Worm (Caenorhabditis elegans) whole organism, L1 larva: Measurements from ENCODE around the gene F41H10.5.

Experiments
- C04F5.9 ChIP-seq: sonication (generic microtip); optimal IDR thresholded peaks from 2 replicates; lab custom pipeline; 2016; ENCODE audit warnings: missing genetic modification characterization, missing compliant biosample characterization
- F16B12.6 ChIP-seq: fragments of 150-350 bp; optimal IDR thresholded peaks from 2 replicates; lab custom pipeline; 2014; ENCODE audit warnings: missing biosample characterization, missing genetic modification characterization
- alr-1 ChIP-seq: fragments of 200-800 bp; sonication (Bioruptor generic); optimal IDR thresholded peaks from 2 replicates; lab custom pipeline; 2018; ENCODE audit warnings: borderline replicate concordance, mild to moderate bottlenecking, missing genetic modification characterization, missing compliant biosample characterization
- aly-2 ChIP-seq: fragments of 150-350 bp; optimal IDR thresholded peaks from 2 replicates; lab custom pipeline; 2014; ENCODE audit warnings: missing biosample characterization, missing genetic modification characterization
- ceh-63 ChIP-seq: fragments of 200-800 bp; sonication (Bioruptor generic); optimal IDR thresholded peaks from 2 replicates; lab custom pipeline; 2018; ENCODE audit warnings: mild to moderate bottlenecking, missing genetic modification characterization, missing compliant biosample characterization
- ceh-82 ChIP-seq, 3 experiments: fragments of 150-350 bp in 1 of 3; sonication (generic microtip) in 2 of 3; optimal IDR thresholded peaks; 2 replicates each; lab custom pipeline; 2014 to 2017; ENCODE audit warnings: missing biosample characterization in 3 of 3, missing genetic modification characterization in 3 of 3
- ceh-88 ChIP-seq: fragments of 200-800 bp; sonication (Bioruptor generic); IDR thresholded peaks from 2 replicates; pipeline ENCODE4 v1.3.6; 2022; ENCODE audit warnings: missing genetic modification characterization, missing compliant biosample characterization
- efl-1 ChIP-seq, 4 experiments: fragments of 150-350 bp; optimal IDR thresholded peaks in 3 of 4; peaks in 1 of 4; 1 replicate in 1 of 4; 2 replicates in 3 of 4; lab custom pipeline; 2014; ENCODE audit warnings: missing biosample characterization in 2 of 4, missing genetic modification characterization in 2 of 4, missing genetic modification reagents in 2 of 4
- efl-3 ChIP-seq: fragments of 200-800 bp; sonication (Bioruptor generic); optimal IDR thresholded peaks from 2 replicates; lab custom pipeline; 2018; ENCODE audit warnings: mild to moderate bottlenecking, missing genetic modification characterization, missing compliant biosample characterization
- egl-13 ChIP-seq: sonication (generic microtip); optimal IDR thresholded peaks from 2 replicates; lab custom pipeline; 2016; ENCODE audit warnings: missing genotype, missing genetic modification reagents, missing genetic modification characterization, missing compliant biosample characterization
- egl-27 ChIP-seq, 2 experiments: fragments of 150-350 bp in 1 of 2; sonication (generic microtip); optimal IDR thresholded peaks; 3 replicates each; lab custom pipeline; 2017 to 2018; ENCODE audit warnings: missing biosample characterization in 2 of 2, missing genetic modification characterization in 2 of 2, missing genetic modification reagents in 2 of 2
- elt-2 ChIP-seq: sonication (generic microtip); optimal IDR thresholded peaks from 2 replicates; lab custom pipeline; 2016; ENCODE audit warnings: missing genetic modification characterization, mild to moderate bottlenecking, inconsistent platforms, missing compliant biosample characterization, missing genetic modification reagents
- elt-3 ChIP-seq, 6 experiments: fragments of 150-350 bp in 1 of 6; sonication (generic microtip); optimal IDR thresholded peaks; 2 replicates each; lab custom pipeline; 2017 to 2018; ENCODE audit warnings: missing biosample characterization in 6 of 6, missing genetic modification characterization in 6 of 6, inconsistent platforms in 1 of 6
- fkh-8 ChIP-seq: sonication (generic microtip); optimal IDR thresholded peaks from 2 replicates; lab custom pipeline; 2016; ENCODE audit warnings: mild to moderate bottlenecking, missing genetic modification characterization, missing compliant biosample characterization
- fos-1 ChIP-seq: fragments of 150-350 bp; optimal IDR thresholded peaks from 2 replicates; lab custom pipeline; 2014; ENCODE audit warnings: missing biosample characterization, missing genetic modification characterization
- grh-1 ChIP-seq: fragments of 200-800 bp; sonication (Bioruptor generic); IDR thresholded peaks from 2 replicates; pipeline ENCODE4 v1.3.6; 2022; ENCODE audit warnings: missing genetic modification reagents, missing genetic modification characterization, missing compliant biosample characterization
- hlh-17 ChIP-seq: fragments of 200-800 bp; sonication (Bioruptor generic); optimal IDR thresholded peaks from 2 replicates; lab custom pipeline; 2018; ENCODE audit warnings: missing genetic modification characterization, mild to moderate bottlenecking, missing compliant biosample characterization, moderate library complexity, borderline replicate concordance
- irx-1 ChIP-seq: sonication (generic microtip); optimal IDR thresholded peaks from 2 replicates; lab custom pipeline; 2016; ENCODE audit warnings: missing genetic modification characterization, missing compliant biosample characterization
- isw-1 ChIP-seq: fragments of 200-800 bp; sonication (Bioruptor generic); IDR thresholded peaks from 2 replicates; pipeline ENCODE4 v1.3.6; 2022; ENCODE audit warnings: missing genetic modification characterization, missing compliant biosample characterization
- lin-13 ChIP-seq: fragments of 150-350 bp; optimal IDR thresholded peaks from 2 replicates; lab custom pipeline; 2014; ENCODE audit warnings: missing biosample characterization, missing genetic modification reagents, missing genetic modification characterization
- lin-14 ChIP-seq: fragments of 200-800 bp; sonication (Bioruptor generic); optimal IDR thresholded peaks from 2 replicates; lab custom pipeline; 2018; ENCODE audit warnings: mild to moderate bottlenecking, missing genetic modification characterization, moderate library complexity, missing compliant biosample characterization
- lin-35 ChIP-seq, 2 experiments: fragments of 150-350 bp; optimal IDR thresholded peaks; 2 replicates each; lab custom pipeline; 2014; ENCODE audit warnings: missing biosample characterization in 2 of 2, missing genetic modification characterization in 2 of 2, missing genetic modification reagents in 2 of 2
- nhr-12 ChIP-seq: sonication (generic microtip); optimal IDR thresholded peaks from 2 replicates; lab custom pipeline; 2017; ENCODE audit warnings: missing biosample characterization, missing genetic modification characterization
- nhr-19 ChIP-seq: fragments of 200-800 bp; sonication (Bioruptor generic); conservative IDR thresholded peaks from 2 replicates; pipeline ENCODE4 v1.3.6; 2022; ENCODE audit warnings: missing genetic modification characterization, missing compliant biosample characterization
- nhr-76 ChIP-seq: sonication (generic microtip); optimal IDR thresholded peaks from 2 replicates; lab custom pipeline; 2017; ENCODE audit warnings: missing biosample characterization, missing genetic modification characterization
- nhr-77 ChIP-seq: fragments of 150-350 bp; optimal IDR thresholded peaks from 2 replicates; lab custom pipeline; 2014; ENCODE audit warnings: missing biosample characterization, missing genetic modification characterization
- nhr-84 ChIP-seq: sonication (generic microtip); optimal IDR thresholded peaks from 2 replicates; lab custom pipeline; 2017; ENCODE audit warnings: missing biosample characterization, missing genetic modification characterization
- nhr-85 ChIP-seq: sonication (generic microtip); peaks from one replicate; lab custom pipeline; 2016; ENCODE audit warnings: missing genetic modification characterization, inconsistent platforms, missing compliant biosample characterization
- pax-3 ChIP-seq: fragments of 200-800 bp; sonication (Bioruptor generic); optimal IDR thresholded peaks from 2 replicates; lab custom pipeline; 2018; ENCODE audit warnings: mild to moderate bottlenecking, missing genetic modification characterization, moderate library complexity, missing compliant biosample characterization
- snpc-4 ChIP-seq: fragments of 150-350 bp; optimal IDR thresholded peaks from 2 replicates; lab custom pipeline; 2014; ENCODE audit warnings: missing biosample characterization, missing genetic modification characterization
- snu-23 ChIP-seq: sonication (generic microtip); optimal IDR thresholded peaks from 2 replicates; lab custom pipeline; 2016; ENCODE audit warnings: missing genetic modification characterization, missing compliant biosample characterization
- sox-4 ChIP-seq: sonication (generic microtip); optimal IDR thresholded peaks from 2 replicates; lab custom pipeline; 2016; ENCODE audit warnings: missing genetic modification characterization, missing compliant biosample characterization
- sptf-1 ChIP-seq: fragments of 150-350 bp; optimal IDR thresholded peaks from 2 replicates; lab custom pipeline; 2014; ENCODE audit warnings: missing biosample characterization, missing genetic modification characterization
- sup-37 ChIP-seq: fragments of 200-800 bp; sonication (Bioruptor generic); optimal IDR thresholded peaks from 2 replicates; lab custom pipeline; 2018; ENCODE audit warnings: mild to moderate bottlenecking, missing genetic modification characterization, missing compliant biosample characterization
- tlp-1 ChIP-seq: fragments of 150-350 bp; optimal IDR thresholded peaks from 2 replicates; lab custom pipeline; 2014; ENCODE audit warnings: missing biosample characterization, missing genetic modification characterization
- unc-130 ChIP-seq: fragments of 150-350 bp; optimal IDR thresholded peaks from 2 replicates; lab custom pipeline; 2017; ENCODE audit warnings: missing biosample characterization, missing genetic modification characterization, inconsistent platforms
- unc-62 ChIP-seq: fragments of 150-350 bp; optimal IDR thresholded peaks from 2 replicates; lab custom pipeline; 2014; ENCODE audit warnings: missing biosample characterization, missing genetic modification reagents, missing genetic modification characterization
- unc-86 ChIP-seq: sonication (generic microtip); optimal IDR thresholded peaks from 2 replicates; lab custom pipeline; 2016; ENCODE audit warnings: missing genetic modification characterization, missing compliant biosample characterization
- xbp-1 ChIP-seq: sonication (generic microtip); optimal IDR thresholded peaks from 2 replicates; lab custom pipeline; 2016; ENCODE audit warnings: missing genetic modification characterization, missing compliant biosample characterization
- ztf-4 ChIP-seq: fragments of 150-350 bp; optimal IDR thresholded peaks from 2 replicates; lab custom pipeline; 2014; ENCODE audit warnings: missing biosample characterization, missing genetic modification characterization

Gene F41H10.5

ce11 chrIV:5377062-5377461 is 16.4 kb downstream of the F41H10.5 start, which contains the start of gene elo-5:
Gene elo-5, minus strand, starts transcription at chrIV:5377117.
- TF ChIP-seq egl-27 (tag; optimal IDR thresholded peaks at IDR 0.05; lab: Kevin White, UChicago) (no peak), elt-2 (tag; lab: Kevin White, UChicago) (peak; percentile 55)
- TF ChIP-seq, all 84 proteins: peak for 1

- TF ChIP-seq hlh-17 (GFP tag; lab: Kevin White, UChicago) (no peak), sup-37 (GFP tag; lab: Kevin White, UChicago) (no peak), unc-62 (GFP tag; lab: Kevin White, UChicago) (no peak), elt-2 (tag; lab: Kevin White, UChicago) (peak; percentile 61), fkh-8 (no peak)
Observed at ce11 chrIV:5380140-5380539, 19.4 kb downstream of the F41H10.5 start.

- TF ChIP-seq nhr-76 (tag; lab: Kevin White, UChicago), result no peak
- no peak for TF ChIP-seq efl-1 (optimal IDR thresholded peaks at IDR 0.05; lab: Kevin White, UChicago)
- peak in 1 of 2 experiments; percentile 82 for TF ChIP-seq efl-1 (GFP tag; optimal IDR thresholded peaks at IDR 0.05 in 1 of 2; lab: Kevin White, UChicago)
Observed at ce11 chrIV:5381334-5381733, 20.6 kb downstream of the F41H10.5 start, which contains the start of gene F41H10.2. Gene F41H10.2, plus strand, starts transcription at chrIV:5381634.

ce11 chrIV:5382609-5383008 is 21.9 kb downstream of the F41H10.5 start, which contains the start of gene F41H10.1:
Gene F41H10.1, plus strand, starts transcription at chrIV:5382909.
- TF ChIP-seq sox-4 (tag; lab: Kevin White, UChicago) (no peak), ceh-63 (GFP tag; lab: Kevin White, UChicago) (no peak)

ce11 chrIV:5385020-5385419 is 24.3 kb downstream of the F41H10.5 start, which contains the start of gene F41H10.12:
Gene F41H10.12, plus strand, starts transcription at chrIV:5385320.
- TF ChIP-seq sptf-1 (tag; lab: Kevin White, UChicago) (no peak), efl-3 (GFP tag; lab: Kevin White, UChicago) (no peak), nhr-19 (GFP tag; lab: Robert Waterston, UW) (no peak), grh-1 (no peak), isw-1 (GFP tag; lab: Robert Waterston, UW) (no peak), tlp-1 (tag; lab: Kevin White, UChicago) (no peak), elt-2 (tag; lab: Kevin White, UChicago) (no peak), egl-13 (tag; lab: Kevin White, UChicago) (no peak), aly-2 (tag; lab: Kevin White, UChicago) (no peak)
- TF ChIP-seq, all 84 proteins: peak for 0

- TF ChIP-seq lin-13 (no peak), lin-35 (GFP tag; optimal IDR thresholded peaks at IDR 0.05; lab: Kevin White, UChicago) (peak in 1 of 2 experiments; percentile 46), snu-23 (GFP tag; lab: Kevin White, UChicago) (peak; percentile 33), irx-1 (no peak), pax-3 (tag; lab: Kevin White, UChicago) (no peak), unc-86 (tag; lab: Kevin White, UChicago) (no peak), xbp-1 (peak; percentile 2), nhr-84 (tag; lab: Kevin White, UChicago) (no peak), nhr-12 (no peak), tlp-1 (tag; lab: Kevin White, UChicago) (no peak), unc-130 (tag; lab: Kevin White, UChicago) (no peak), fkh-8 (no peak), elt-3 (tag; optimal IDR thresholded peaks at IDR 0.05; lab: Kevin White, UChicago) (no peak), ceh-82 (tag; optimal IDR thresholded peaks at IDR 0.05; lab: Kevin White, UChicago) (no peak), lin-14 (GFP tag; lab: Kevin White, UChicago) (peak; percentile 79), fos-1 (tag; lab: Kevin White, UChicago) (no peak), C04F5.9 (tag; lab: Kevin White, UChicago) (no peak), ceh-88 (GFP tag; lab: Robert Waterston, UW) (no peak), ztf-4 (tag; lab: Kevin White, UChicago) (no peak), F16B12.6 (tag; lab: Kevin White, UChicago) (no peak), snpc-4 (no peak), alr-1 (tag; lab: Kevin White, UChicago) (no peak), nhr-85 (tag; lab: Kevin White, UChicago) (peak; percentile 84), nhr-77 (peak; percentile 43), efl-1 (optimal IDR thresholded peaks at IDR 0.05; lab: Kevin White, UChicago) (peak in 1 of 2 experiments; percentile 4), efl-1 (GFP tag; optimal IDR thresholded peaks at IDR 0.05 in 1 of 2; lab: Kevin White, UChicago) (peak in 1 of 2 experiments; percentile 48), ceh-63 (GFP tag; lab: Kevin White, UChicago) (no peak)
Observed at ce11 chrIV:5388477-5389065, 27.9 kb downstream of the F41H10.5 start, which contains the start of gene elo-6. Gene elo-6, minus strand, starts transcription at chrIV:5388559.
